Fruit fly (Drosophila melanogaster) ovary, adult (tissue): ENCODE results near the gene CG12640.

ENCODE experiments used
- CG17801 ChIP-seq: fragments of 200-800 bp; optimal IDR thresholded peaks from 2 replicates; lab custom pipeline; 2019; ENCODE audit warnings: missing biosample characterization, mild to moderate bottlenecking, missing genetic modification characterization, moderate library complexity; ENCODE audit not compliant: partially characterized antibody

The CG12640 gene

dm6 chrX:10396832-10397231 lies 35.8 kb downstream of the CG12640 start:
- TF ChIP-seq CG17801 (GFP tag; lab: Kevin White, UChicago) = no peak

DNA sequence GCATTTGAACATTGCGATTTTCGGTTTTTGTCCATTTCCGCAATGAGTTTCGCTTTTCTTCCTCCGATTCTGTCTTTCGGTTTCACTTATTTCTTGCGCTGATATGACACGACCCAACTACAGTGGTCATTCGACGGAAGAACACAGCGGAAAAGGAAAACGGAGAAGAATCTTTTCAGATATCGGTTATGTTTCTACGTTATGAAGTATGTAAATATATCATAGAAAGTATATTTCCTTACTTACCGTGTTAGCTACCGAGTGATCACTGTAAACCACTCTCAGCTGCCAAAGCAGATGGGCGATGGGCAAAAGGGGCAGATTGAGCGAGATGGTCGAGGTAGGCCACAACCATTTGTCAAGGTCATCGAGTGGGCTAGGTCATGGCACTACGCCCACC lies 44.9 kb downstream of the CG12640 start:
- TF ChIP-seq CG17801 (GFP tag; lab: Kevin White, UChicago) = no peak

DNA sequence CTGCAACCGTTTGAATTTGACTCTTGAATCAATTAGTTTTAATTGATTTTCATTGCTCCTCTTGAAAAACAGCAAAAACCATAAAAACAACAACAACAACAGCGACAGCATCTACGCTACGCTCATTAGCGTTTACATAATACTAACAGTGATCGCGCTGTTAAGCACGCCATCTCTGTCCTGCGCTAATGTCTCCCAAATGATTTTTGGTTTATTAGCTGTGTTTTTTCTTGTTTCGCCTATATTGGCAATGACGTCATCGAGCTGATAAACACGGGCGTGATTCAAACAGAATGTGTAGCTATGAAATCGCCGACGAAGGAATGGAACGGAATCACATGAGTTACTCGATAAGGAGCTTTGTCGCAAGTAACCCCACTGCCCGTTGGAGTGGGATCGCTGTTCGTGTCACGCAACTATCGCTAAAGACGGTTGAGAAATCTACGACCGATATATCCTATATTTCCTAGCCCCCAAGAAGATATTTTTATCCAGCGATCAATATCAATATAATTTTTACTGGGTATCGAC lies 45.7 kb downstream of the CG12640 start:
- TF ChIP-seq CG17801 (GFP tag; lab: Kevin White, UChicago) = no peak

DNA sequence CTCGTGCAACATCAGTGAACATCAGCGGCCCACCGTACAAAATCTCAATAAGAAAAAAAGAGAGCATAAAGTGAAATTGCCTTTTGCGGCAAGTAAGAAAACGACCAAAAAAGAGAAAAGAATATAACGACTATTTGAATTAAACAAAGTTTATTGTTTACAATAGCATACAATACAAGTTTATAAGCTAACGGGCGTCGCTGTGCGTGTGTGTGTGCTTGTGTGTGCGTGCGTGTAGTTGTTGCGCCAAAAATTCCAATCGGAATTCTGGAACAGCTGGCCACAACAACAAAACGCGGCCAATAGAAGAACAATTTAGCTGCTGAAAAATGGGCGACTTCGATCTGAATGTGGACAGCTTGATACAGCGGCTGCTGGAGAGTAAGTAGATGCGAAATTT lies 46.4 kb downstream of the CG12640 start:
- TF ChIP-seq CG17801 (GFP tag; lab: Kevin White, UChicago) = no peak

DNA sequence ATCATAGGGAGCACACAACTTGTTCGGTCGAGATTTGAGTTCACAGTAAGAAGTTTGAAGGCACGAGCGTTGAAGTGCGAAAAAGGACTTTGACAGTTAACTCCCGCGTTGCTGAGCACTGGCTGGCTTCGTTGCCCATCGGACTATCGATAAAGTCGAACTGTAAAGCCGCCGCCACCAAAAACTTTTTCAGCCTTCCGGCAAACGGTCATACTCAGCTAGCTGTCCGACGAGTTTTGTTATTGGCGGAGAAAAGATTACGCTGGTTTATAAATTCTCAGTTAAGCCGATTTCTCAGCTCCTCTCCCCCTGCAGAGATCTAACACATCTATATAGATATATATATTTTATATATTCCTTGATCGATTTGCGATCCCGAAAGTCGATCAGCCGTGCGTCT lies 46.9 kb downstream of the CG12640 start, which contains the start of the genes Psf3 and flw:
Psf3 (minus strand) TSS at position 105 of the 400 bp plus-strand sequence.
flw (plus strand) TSS at position 204 of the 400 bp plus-strand sequence.
- no peak for TF ChIP-seq CG17801 (GFP tag; lab: Kevin White, UChicago)

DNA sequence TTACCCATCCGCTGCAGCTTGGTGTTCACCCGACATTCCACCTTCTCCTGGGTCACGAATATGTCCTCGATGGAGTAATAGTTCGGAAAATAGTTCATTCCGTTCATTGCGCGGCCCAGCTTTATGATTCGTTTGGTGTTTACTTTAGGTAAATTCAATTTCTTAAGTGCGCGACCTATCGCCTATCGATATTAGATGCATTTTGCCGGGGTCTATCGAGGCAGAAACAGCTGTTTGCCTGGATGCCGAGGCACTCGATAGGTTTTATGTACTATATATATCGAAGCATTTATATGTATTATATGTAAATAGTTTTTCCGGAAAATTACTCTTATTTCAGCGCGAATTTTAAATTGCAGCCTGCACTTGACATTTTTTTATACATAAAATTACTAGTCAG lies 47.7 kb downstream of the CG12640 start:
- TF ChIP-seq CG17801 (GFP tag; lab: Kevin White, UChicago) = no peak
